Worm (Caenorhabditis elegans) whole organism, L1 larva: ENCODE data around the gene cyp-25A3.

ENCODE experiments used
- C34B4.2 ChIP-seq: sonication (generic microtip); optimal IDR thresholded peaks from 2 replicates; lab custom pipeline; 2017; ENCODE audit warnings: mild to moderate bottlenecking, missing genetic modification characterization, missing compliant biosample characterization
- aha-1 ChIP-seq: fragments of 150-350 bp; optimal IDR thresholded peaks from 2 replicates; lab custom pipeline; 2014; ENCODE audit warnings: missing biosample characterization, missing genetic modification characterization
- alr-1 ChIP-seq: fragments of 200-800 bp; sonication (Bioruptor generic); optimal IDR thresholded peaks from 2 replicates; lab custom pipeline; 2018; ENCODE audit warnings: borderline replicate concordance, mild to moderate bottlenecking, missing genetic modification characterization, missing compliant biosample characterization
- blmp-1 ChIP-seq: fragments of 150-350 bp; optimal IDR thresholded peaks from 2 replicates; lab custom pipeline; 2014; ENCODE audit warnings: missing biosample characterization, missing genetic modification characterization
- ceh-8 ChIP-seq: fragments of 200-800 bp; sonication (Bioruptor generic); optimal IDR thresholded peaks from 2 replicates; lab custom pipeline; 2018; ENCODE audit warnings: mild to moderate bottlenecking, missing genetic modification characterization, moderate library complexity, missing compliant biosample characterization
- ceh-82 ChIP-seq, 3 experiments: fragments of 150-350 bp in 1 of 3; sonication (generic microtip) in 2 of 3; optimal IDR thresholded peaks; 2 replicates each; lab custom pipeline; 2014 to 2017; ENCODE audit warnings: missing biosample characterization in 3 of 3, missing genetic modification characterization in 3 of 3
- ces-1 ChIP-seq: fragments of 150-350 bp; optimal IDR thresholded peaks from 2 replicates; lab custom pipeline; 2014; ENCODE audit warnings: missing biosample characterization, missing genetic modification reagents, missing genetic modification characterization
- dpl-1 ChIP-seq, 3 experiments: fragments of 150-350 bp in 2 of 3; sonication (generic microtip) in 1 of 3; optimal IDR thresholded peaks; 2 replicates each; lab custom pipeline; 2014 to 2017; ENCODE audit warnings: missing biosample characterization in 3 of 3, missing genetic modification characterization in 3 of 3, missing genetic modification reagents in 3 of 3
- efl-1 ChIP-seq, 4 experiments: fragments of 150-350 bp; optimal IDR thresholded peaks in 3 of 4; peaks in 1 of 4; 1 replicate in 1 of 4; 2 replicates in 3 of 4; lab custom pipeline; 2014; ENCODE audit warnings: missing biosample characterization in 2 of 4, missing genetic modification characterization in 2 of 4, missing genetic modification reagents in 2 of 4
- egl-27 ChIP-seq, 2 experiments: fragments of 150-350 bp in 1 of 2; sonication (generic microtip); optimal IDR thresholded peaks; 3 replicates each; lab custom pipeline; 2017 to 2018; ENCODE audit warnings: missing biosample characterization in 2 of 2, missing genetic modification characterization in 2 of 2, missing genetic modification reagents in 2 of 2
- elt-2 ChIP-seq: sonication (generic microtip); optimal IDR thresholded peaks from 2 replicates; lab custom pipeline; 2016; ENCODE audit warnings: missing genetic modification characterization, mild to moderate bottlenecking, inconsistent platforms, missing compliant biosample characterization, missing genetic modification reagents
- ets-5 ChIP-seq: fragments of 200-800 bp; sonication (Bioruptor generic); IDR thresholded peaks from 2 replicates; pipeline ENCODE4 v1.3.6; 2022; ENCODE audit warnings: missing genetic modification characterization, missing compliant biosample characterization
- hlh-4 ChIP-seq: sonication (generic microtip); optimal IDR thresholded peaks from 2 replicates; lab custom pipeline; 2016; ENCODE audit warnings: mild to moderate bottlenecking, missing genetic modification characterization, missing compliant biosample characterization
- lin-14 ChIP-seq: fragments of 200-800 bp; sonication (Bioruptor generic); optimal IDR thresholded peaks from 2 replicates; lab custom pipeline; 2018; ENCODE audit warnings: mild to moderate bottlenecking, missing genetic modification characterization, moderate library complexity, missing compliant biosample characterization
- lin-35 ChIP-seq, 2 experiments: fragments of 150-350 bp; optimal IDR thresholded peaks; 2 replicates each; lab custom pipeline; 2014; ENCODE audit warnings: missing biosample characterization in 2 of 2, missing genetic modification characterization in 2 of 2, missing genetic modification reagents in 2 of 2
- lsy-2 ChIP-seq, 2 experiments: fragments of 150-350 bp; optimal IDR thresholded peaks; 2 replicates each; lab custom pipeline; 2014; ENCODE audit warnings: missing biosample characterization in 2 of 2, missing genetic modification characterization in 2 of 2
- mab-9 ChIP-seq: fragments of 200-800 bp; sonication (Bioruptor generic); IDR thresholded peaks from 2 replicates; pipeline ENCODE4 v1.3.6; 2022; ENCODE audit warnings: missing genetic modification reagents, missing genetic modification characterization, missing compliant biosample characterization
- nhr-20 ChIP-seq: sonication (generic microtip); optimal IDR thresholded peaks from 2 replicates; lab custom pipeline; 2016; ENCODE audit warnings: mild to moderate bottlenecking, missing genetic modification characterization, missing compliant biosample characterization
- nhr-77 ChIP-seq: fragments of 150-350 bp; optimal IDR thresholded peaks from 2 replicates; lab custom pipeline; 2014; ENCODE audit warnings: missing biosample characterization, missing genetic modification characterization
- nhr-85 ChIP-seq: sonication (generic microtip); peaks from one replicate; lab custom pipeline; 2016; ENCODE audit warnings: missing genetic modification characterization, inconsistent platforms, missing compliant biosample characterization
- rnt-1 ChIP-seq: sonication (generic microtip); optimal IDR thresholded peaks from 2 replicates; lab custom pipeline; 2016; ENCODE audit warnings: mild to moderate bottlenecking, missing genetic modification characterization, moderate library complexity, missing compliant biosample characterization
- tbx-2 ChIP-seq: sonication (generic microtip); optimal IDR thresholded peaks from 2 replicates; lab custom pipeline; 2016; ENCODE audit warnings: missing genetic modification characterization, missing compliant biosample characterization
- ztf-4 ChIP-seq: fragments of 150-350 bp; optimal IDR thresholded peaks from 2 replicates; lab custom pipeline; 2014; ENCODE audit warnings: missing biosample characterization, missing genetic modification characterization

cyp-25A3 gene

DNA sequence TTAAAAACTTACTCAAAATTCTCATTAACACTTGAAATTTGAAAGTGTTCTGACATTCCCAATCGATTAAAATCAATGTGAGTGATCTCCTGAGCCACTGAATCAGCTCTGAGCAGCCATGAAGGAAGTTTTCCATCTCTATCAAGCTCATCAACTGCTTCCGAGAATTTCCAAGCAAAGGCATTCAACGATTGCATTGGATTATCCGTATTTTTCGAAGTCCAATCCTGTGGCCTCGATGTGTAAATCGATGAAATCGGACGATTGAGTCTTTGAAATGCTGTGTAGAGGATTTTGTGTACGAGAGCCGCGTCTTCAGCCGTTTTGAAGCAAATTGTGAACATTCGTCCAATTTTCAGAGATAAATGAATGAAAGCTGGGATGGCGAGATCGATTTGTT is 43.6 kb downstream of the cyp-25A3 start:
- TF ChIP-seq nhr-85 (tag; lab: Kevin White, UChicago) (peak; percentile 45), nhr-77 (tag; lab: Kevin White, UChicago) (no peak), aha-1 (tag; lab: Kevin White, UChicago) (no peak)

DNA sequence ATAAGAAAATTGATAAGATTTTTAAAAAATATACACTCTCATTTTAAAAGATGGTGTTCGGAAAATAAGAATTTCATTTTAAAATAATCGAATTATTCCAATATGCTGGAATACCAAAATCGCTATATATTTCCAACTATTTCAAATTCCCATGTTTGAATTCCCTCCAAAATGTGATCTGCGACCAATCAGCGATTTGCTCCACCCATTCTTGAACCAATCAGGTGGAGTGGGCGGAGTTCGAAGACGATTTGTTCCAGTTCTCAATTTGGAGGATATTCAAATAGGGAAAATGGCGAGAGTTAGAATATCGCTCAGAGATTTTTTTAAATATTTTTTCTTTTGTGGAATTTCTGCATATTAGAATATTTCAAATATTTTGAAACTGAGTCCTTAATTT is 48.7 kb downstream of the cyp-25A3 start:
- peak; percentile 17 to 38 for TF ChIP-seq lin-35 (GFP tag; optimal IDR thresholded peaks at IDR 0.05; lab: Kevin White, UChicago)
- TF ChIP-seq ceh-82 (tag; optimal IDR thresholded peaks at IDR 0.05; lab: Kevin White, UChicago) = no peak
- no peak for TF ChIP-seq C34B4.2 (tag; lab: Kevin White, UChicago)
- peak in 2 of 3 experiments; percentile 50 to 67 for TF ChIP-seq dpl-1 (GFP tag; optimal IDR thresholded peaks at IDR 0.05; lab: Kevin White, UChicago)
- TF ChIP-seq efl-1 (optimal IDR thresholded peaks at IDR 0.05; lab: Kevin White, UChicago) = peak in 1 of 2 experiments; percentile 34
- peak; percentile 71 to 83 for TF ChIP-seq efl-1 (GFP tag; optimal IDR thresholded peaks at IDR 0.05 in 1 of 2; lab: Kevin White, UChicago)
- TF ChIP-seq elt-2 (tag; lab: Kevin White, UChicago) = no peak
- no peak for TF ChIP-seq mab-9 (GFP tag; lab: Robert Waterston, UW)
- no peak for TF ChIP-seq ets-5 (GFP tag; lab: Robert Waterston, UW)
- TF ChIP-seq alr-1 (tag; lab: Kevin White, UChicago) = no peak

DNA sequence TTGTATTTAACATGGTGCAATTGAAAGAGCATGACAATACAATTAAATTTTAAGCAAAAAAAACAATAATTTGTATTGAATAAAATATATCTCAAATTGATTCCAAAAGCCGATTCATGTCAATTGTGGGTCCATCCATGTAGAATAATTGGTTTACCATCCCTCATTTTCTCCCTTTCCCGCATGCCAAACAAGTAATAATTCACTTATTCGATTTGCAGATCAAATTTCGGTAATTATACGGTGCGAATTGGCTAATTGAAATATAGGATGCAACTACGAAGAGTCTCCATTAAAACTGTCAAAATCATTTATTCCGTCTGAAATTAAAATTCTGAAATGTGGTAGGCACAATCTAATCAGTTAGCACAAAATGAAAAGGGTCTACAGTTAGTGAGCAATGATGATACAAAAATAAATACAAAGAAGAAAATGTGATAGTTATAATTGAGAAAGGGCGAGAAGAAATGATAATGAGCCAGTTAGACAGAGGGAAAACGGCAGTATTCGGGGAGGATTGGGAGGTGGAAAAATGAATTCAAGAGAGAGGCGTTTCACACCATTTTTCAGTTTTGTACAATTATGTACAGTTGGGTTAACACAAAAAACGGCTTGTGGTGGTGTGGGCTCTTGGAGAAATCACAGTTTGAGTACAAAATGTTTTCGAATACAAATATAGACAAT is 49.7 kb downstream of the cyp-25A3 start:
- TF ChIP-seq lsy-2 (tag; optimal IDR thresholded peaks at IDR 0.05; lab: Kevin White, UChicago) = peak in 1 of 2 experiments; percentile 5
- TF ChIP-seq rnt-1 (tag; lab: Kevin White, UChicago) = no peak
- TF ChIP-seq egl-27 (tag; optimal IDR thresholded peaks at IDR 0.05; lab: Kevin White, UChicago) = no peak
- TF ChIP-seq lin-14 (GFP tag; lab: Kevin White, UChicago) = peak; percentile 7
- TF ChIP-seq nhr-20 (tag; lab: Kevin White, UChicago) = no peak
- no peak for TF ChIP-seq hlh-4 (tag; lab: Kevin White, UChicago)
- peak; percentile 55 for TF ChIP-seq nhr-85 (tag; lab: Kevin White, UChicago)
- no peak for TF ChIP-seq blmp-1 (tag; lab: Kevin White, UChicago)
- peak; percentile 7 for TF ChIP-seq ztf-4
- TF ChIP-seq ceh-8 (GFP tag; lab: Kevin White, UChicago) = peak; percentile 63
- no peak for TF ChIP-seq tbx-2
- TF ChIP-seq ces-1 (GFP tag; lab: Kevin White, UChicago) = no peak
- no peak for TF ChIP-seq efl-1 (optimal IDR thresholded peaks at IDR 0.05; lab: Kevin White, UChicago)
- TF ChIP-seq efl-1 (GFP tag; optimal IDR thresholded peaks at IDR 0.05 in 1 of 2; lab: Kevin White, UChicago) = peak in 1 of 2 experiments; percentile 51
